Worm (Caenorhabditis elegans): ENCODE measurements around the gene best-1.

DNA sequence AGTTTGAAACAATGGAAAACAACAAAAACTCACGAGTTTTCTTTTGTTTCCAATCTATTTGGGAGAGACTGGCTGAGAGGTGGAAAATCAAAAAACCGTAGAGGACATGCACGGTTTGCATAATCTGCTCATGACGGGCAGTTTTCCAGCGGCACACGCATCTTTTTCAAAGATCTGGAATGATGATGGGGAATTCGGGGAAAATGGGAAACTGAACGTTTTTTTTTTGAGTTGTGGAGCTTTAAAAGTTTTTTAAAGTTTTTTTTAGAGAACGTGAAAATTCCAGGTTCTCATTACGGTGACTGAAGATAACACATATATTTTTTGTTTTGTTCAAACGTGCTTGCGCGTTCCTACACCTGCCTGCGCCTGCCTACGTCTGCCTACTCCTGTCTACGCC is 33.0 kb downstream of the best-1 start, which contains the start of gene C39E9.7:
- TF ChIP-seq tab-1 (GFP tag; IDR thresholded peaks at IDR 0.05) (no peak), flt-1 (GFP tag; IDR thresholded peaks at IDR 0.05) (no peak), cog-1 (tag; optimal IDR thresholded peaks at IDR 0.05) (no peak)
